Worm (Caenorhabditis elegans) whole organism, L4/young adult: ENCODE data around the gene H11E01.3.

ENCODE experiments used
- W03F9.2 ChIP-seq: fragments of 150-350 bp; optimal IDR thresholded peaks from 2 replicates; lab custom pipeline; 2014; ENCODE audit warnings: missing biosample characterization, missing genetic modification characterization
- dao-5 ChIP-seq: sonication (generic microtip); optimal IDR thresholded peaks from 2 replicates; lab custom pipeline; 2016; ENCODE audit warnings: missing genotype, missing genetic modification characterization, moderate library complexity, missing compliant biosample characterization
- him-1 ChIP-seq: sonication (generic microtip); optimal IDR thresholded peaks from 2 replicates; lab custom pipeline; 2016; ENCODE audit warnings: missing genotype, missing genetic modification reagents, missing genetic modification characterization, missing compliant biosample characterization

ce11 chrX:1587082-1587481 is 17.6 kb upstream of the H11E01.3 start:
- no peak for TF ChIP-seq him-1 (tag; lab: Kevin White, UChicago)
- no peak for TF ChIP-seq W03F9.2
- no peak for TF ChIP-seq dao-5 (tag; lab: Kevin White, UChicago)
